Worm (Caenorhabditis elegans): ENCODE measurements around the gene faah-6.

DNA sequence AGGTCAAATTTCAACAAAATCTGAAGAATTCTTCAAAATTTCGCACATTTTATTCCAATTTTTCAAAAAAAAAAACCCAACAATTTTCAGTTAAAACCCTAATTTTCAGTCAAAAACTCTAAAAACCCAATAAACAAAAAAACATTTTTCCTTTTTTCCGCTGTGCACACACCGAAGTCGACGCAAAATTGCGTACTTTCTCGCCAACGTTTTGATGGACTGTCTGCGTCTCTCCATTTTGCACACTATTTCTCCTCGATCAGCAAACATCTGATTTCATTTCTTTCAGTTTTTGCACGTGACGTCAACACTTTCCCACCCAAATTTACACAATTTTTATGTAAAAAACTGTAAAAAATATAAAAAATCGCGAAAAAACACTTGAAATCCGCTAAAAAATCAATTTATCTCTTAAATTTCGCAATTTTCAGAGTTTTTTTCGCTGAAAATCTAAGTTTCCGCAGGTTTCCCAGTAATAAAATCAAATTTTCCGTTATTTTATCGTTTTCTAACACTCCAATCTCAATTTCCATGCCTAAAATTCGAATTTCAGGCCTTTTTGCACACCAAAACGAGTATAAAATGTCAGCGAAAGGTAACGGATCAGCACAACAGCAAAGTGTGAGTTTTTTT lies 7.0 kb downstream of the faah-6 start, which contains the start of gene crh-1:
- no peak for TF ChIP-seq nhr-12 (tag; optimal IDR thresholded peaks at IDR 0.05)
- TF ChIP-seq ceh-16 (tag; optimal IDR thresholded peaks at IDR 0.05) = no peak
- no peak for TF ChIP-seq elt-3 (tag; optimal IDR thresholded peaks at IDR 0.05)
- peak; percentile 21 for TF ChIP-seq lin-11 (tag; optimal IDR thresholded peaks at IDR 0.05)
- peak; percentile 78 for TF ChIP-seq lin-13 (GFP tag; optimal IDR thresholded peaks at IDR 0.05)
- no peak for TF ChIP-seq R02D3.7 (tag; optimal IDR thresholded peaks at IDR 0.05)
- peak; percentile 45 for TF ChIP-seq fos-1 (tag; optimal IDR thresholded peaks at IDR 0.05)

Measured in whole organism, L2 larva.